Worm (Caenorhabditis elegans): Measurements from ENCODE around the gene clh-2.
A peak's percentile ranks its signal among the peaks of the same experiment; 100 is the strongest.

clh-2 gene

DNA sequence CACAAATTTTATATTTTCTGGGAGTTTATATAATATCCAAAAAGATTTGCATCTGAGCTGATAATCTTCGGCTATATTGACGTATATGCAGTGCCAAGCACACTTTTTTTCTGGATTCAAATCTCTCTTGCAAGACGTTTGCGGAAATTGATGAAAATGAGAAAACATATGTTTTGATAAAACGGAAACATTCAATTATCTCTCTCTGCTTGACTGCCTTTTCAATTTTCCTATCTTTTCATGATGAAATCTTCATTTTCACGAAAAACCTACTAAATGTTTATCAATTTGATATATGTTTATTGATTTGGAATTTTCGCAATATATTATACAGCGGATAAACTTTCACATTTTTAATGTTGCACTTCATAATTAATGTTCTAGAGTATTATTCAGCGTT is 43.7 kb upstream of the clh-2 start:
- TF ChIP-seq nhr-25 (tag; optimal IDR thresholded peaks at IDR 0.05), result no peak
- TF ChIP-seq mab-5 (tag; optimal IDR thresholded peaks at IDR 0.05), result no peak
- TF ChIP-seq mdl-1 (tag; optimal IDR thresholded peaks at IDR 0.05), result no peak
- peak; percentile 10 for TF ChIP-seq blmp-1 (tag; optimal IDR thresholded peaks at IDR 0.05; ENCODE audit: insufficient read depth)
- TF ChIP-seq ztf-11 (tag; optimal IDR thresholded peaks at IDR 0.05), result no peak
- TF ChIP-seq ztf-4 (tag; optimal IDR thresholded peaks at IDR 0.05), result no peak
- TF ChIP-seq lsy-2 (tag; optimal IDR thresholded peaks at IDR 0.05), result peak in 1 of 2 experiments; percentile 5
- TF ChIP-seq nhr-129 (tag; optimal IDR thresholded peaks at IDR 0.05), result peak; percentile 15
- TF ChIP-seq ama-1 (optimal IDR thresholded peaks at IDR 0.05), result no peak
- no peak for TF ChIP-seq crh-2 (tag; optimal IDR thresholded peaks at IDR 0.05)
- TF ChIP-seq Y55F3AM.14 (GFP tag; optimal IDR thresholded peaks at IDR 0.05), result no peak
- TF ChIP-seq lin-11 (tag; optimal IDR thresholded peaks at IDR 0.05), result no peak
- TF ChIP-seq F13H6.1 (tag; optimal IDR thresholded peaks at IDR 0.05), result no peak
- TF ChIP-seq nhr-23 (tag; optimal IDR thresholded peaks at IDR 0.05), result no peak

DNA sequence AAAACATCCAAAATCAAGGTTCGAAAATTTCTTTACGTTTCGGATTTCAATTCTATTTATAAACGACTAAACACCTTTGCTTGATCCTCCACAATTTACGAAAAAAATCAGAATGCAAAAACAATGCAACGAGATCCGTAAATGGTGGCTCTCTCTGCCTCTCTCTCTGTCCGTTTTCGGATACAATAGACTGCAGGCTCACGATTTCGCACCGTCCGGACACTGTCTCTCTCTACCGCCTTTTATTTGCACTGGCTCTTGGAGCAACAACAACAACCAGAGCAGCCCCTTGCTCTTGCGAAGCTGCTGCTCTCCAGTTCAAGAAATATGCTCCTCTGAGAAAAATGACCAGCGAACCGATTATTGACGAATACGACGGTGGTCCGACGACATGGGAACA is 39.5 kb upstream of the clh-2 start, which contains the start of gene T24F1.7:
Gene T24F1.7 (plus strand): TSS at position 301 of the 400 bp plus-strand sequence.
- TF ChIP-seq crh-2 (tag; optimal IDR thresholded peaks at IDR 0.05) (no peak), sma-3 (GFP tag; optimal IDR thresholded peaks at IDR 0.05) (no peak), sma-9 (GFP tag; optimal IDR thresholded peaks at IDR 0.05) (no peak), sma-9 (tag; optimal IDR thresholded peaks at IDR 0.05) (no peak), gmeb-1 (tag; optimal IDR thresholded peaks at IDR 0.05) (no peak), blmp-1 (tag; optimal IDR thresholded peaks at IDR 0.05; ENCODE audit: insufficient read depth) (no peak), aly-2 (tag; optimal IDR thresholded peaks at IDR 0.05) (no peak), egl-27 (tag; optimal IDR thresholded peaks at IDR 0.05) (no peak), Y55F3AM.14 (GFP tag; optimal IDR thresholded peaks at IDR 0.05) (no peak), ama-1 (optimal IDR thresholded peaks at IDR 0.05) (no peak)

DNA sequence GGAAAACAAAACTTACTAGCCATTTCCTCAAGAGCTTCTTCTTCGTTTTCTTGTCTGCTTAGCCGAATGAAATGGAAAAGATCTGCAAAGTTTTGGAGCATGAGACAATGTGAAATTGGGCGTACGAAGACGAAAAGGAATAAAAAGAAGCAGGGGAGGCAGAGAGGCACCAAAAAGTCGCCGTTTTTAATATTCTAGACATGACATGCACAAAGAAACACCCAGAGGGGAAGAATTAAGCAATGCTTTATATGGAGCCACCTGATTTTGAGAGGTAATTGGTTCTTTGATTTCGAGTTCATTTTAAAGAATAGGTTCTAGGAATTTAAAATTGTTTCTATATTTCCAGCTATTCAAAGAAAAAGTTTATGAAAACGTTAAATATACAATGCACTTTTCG is 37.5 kb upstream of the clh-2 start, which contains the start of gene T24F1.4:
Gene T24F1.4 (minus strand): TSS at position 101 of the 400 bp plus-strand sequence.
- TF ChIP-seq C34F6.9 (tag; optimal IDR thresholded peaks at IDR 0.05) (no peak), nhr-237 (tag; optimal IDR thresholded peaks at IDR 0.05) (no peak), ztf-1 (GFP tag; conservative IDR thresholded peaks at IDR 0.05) (no peak), lsy-2 (tag; optimal IDR thresholded peaks at IDR 0.05) (no peak), nhr-77 (tag; optimal IDR thresholded peaks at IDR 0.05) (no peak), sma-9 (GFP tag; optimal IDR thresholded peaks at IDR 0.05) (no peak), sma-9 (tag; optimal IDR thresholded peaks at IDR 0.05) (no peak), mdl-1 (tag; optimal IDR thresholded peaks at IDR 0.05) (no peak), alr-1 (tag; optimal IDR thresholded peaks at IDR 0.05) (no peak)

DNA sequence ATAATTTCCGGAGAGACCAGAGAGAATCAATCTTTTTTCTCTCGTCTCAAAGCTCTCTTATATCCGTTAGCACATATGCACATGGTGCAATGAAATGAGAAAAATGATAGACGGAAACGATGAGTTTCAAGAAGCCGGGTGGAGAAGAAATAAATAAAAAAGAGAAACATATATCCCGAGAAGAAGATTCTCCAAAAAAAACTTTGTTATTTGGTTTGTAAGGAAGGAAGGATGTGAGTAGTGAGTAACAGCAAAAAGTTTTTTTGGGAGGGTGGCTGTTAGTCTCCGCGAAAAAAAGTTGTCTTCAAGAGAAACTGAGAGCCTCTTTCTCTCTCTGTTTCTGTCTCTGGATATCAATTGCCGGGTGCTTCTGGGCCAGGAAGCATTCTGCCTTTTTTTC is 35.0 kb upstream of the clh-2 start:
- no peak for TF ChIP-seq skn-1 (tag; optimal IDR thresholded peaks at IDR 0.05)
- TF ChIP-seq lin-11 (tag; optimal IDR thresholded peaks at IDR 0.05), result no peak
- TF ChIP-seq nhr-129 (tag; optimal IDR thresholded peaks at IDR 0.05), result peak; percentile 12
- no peak for TF ChIP-seq ztf-1 (GFP tag; conservative IDR thresholded peaks at IDR 0.05)
- TF ChIP-seq ceh-16 (tag; optimal IDR thresholded peaks at IDR 0.05), result no peak
- TF ChIP-seq ceh-82 (tag; optimal IDR thresholded peaks at IDR 0.05), result no peak
- peak; percentile 28 for TF ChIP-seq unc-55 (GFP tag; optimal IDR thresholded peaks at IDR 0.05)
- peak; percentile 27 for TF ChIP-seq C34F6.9 (tag; optimal IDR thresholded peaks at IDR 0.05)
- peak in 1 of 2 experiments; percentile 28 for TF ChIP-seq mdl-1 (tag; optimal IDR thresholded peaks at IDR 0.05)
- no peak for TF ChIP-seq sem-4 (tag; optimal IDR thresholded peaks at IDR 0.05)

DNA sequence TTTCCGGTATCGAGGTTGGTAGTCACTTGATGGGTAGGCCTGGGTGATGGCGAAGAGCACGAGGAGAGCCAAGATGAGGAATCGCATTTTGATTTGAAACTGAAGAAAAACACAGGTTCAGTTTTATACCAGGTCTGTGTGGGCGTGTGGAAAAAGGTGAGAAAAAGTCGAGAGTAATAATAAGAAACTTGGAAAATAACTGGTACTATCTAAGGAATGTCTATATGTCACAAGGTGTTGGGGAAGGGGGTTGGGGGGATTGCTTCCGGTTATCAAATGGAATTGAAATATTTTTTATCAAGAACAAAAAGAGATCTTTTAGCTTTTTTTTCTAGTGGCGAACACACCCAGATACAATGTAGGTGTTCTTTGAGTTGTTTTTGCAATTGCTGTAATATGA is 32.1 kb upstream of the clh-2 start, which contains the start of gene nlp-51:
Gene nlp-51 (minus strand): TSS at position 101 of the 400 bp plus-strand sequence.
- no peak for TF ChIP-seq ceh-16 (tag; optimal IDR thresholded peaks at IDR 0.05)
- TF ChIP-seq sma-3 (GFP tag; optimal IDR thresholded peaks at IDR 0.05), result no peak
- no peak for TF ChIP-seq mbf-1 (tag; optimal IDR thresholded peaks at IDR 0.05)
- no peak for TF ChIP-seq dmd-4 (tag; optimal IDR thresholded peaks at IDR 0.05)
- TF ChIP-seq lin-39 (tag; optimal IDR thresholded peaks at IDR 0.05), result no peak
- no peak for TF ChIP-seq unc-39 (tag; optimal IDR thresholded peaks at IDR 0.05)
- TF ChIP-seq nhr-23 (tag; optimal IDR thresholded peaks at IDR 0.05), result no peak
- no peak for TF ChIP-seq egl-27 (tag; optimal IDR thresholded peaks at IDR 0.05)
- TF ChIP-seq snpc-4 (tag; optimal IDR thresholded peaks at IDR 0.05), result no peak
- TF ChIP-seq crh-2 (tag; optimal IDR thresholded peaks at IDR 0.05), result no peak
- TF ChIP-seq unc-55 (GFP tag; optimal IDR thresholded peaks at IDR 0.05), result no peak
- TF ChIP-seq nhr-25 (tag; optimal IDR thresholded peaks at IDR 0.05), result no peak
- no peak for TF ChIP-seq skn-1 (tag; optimal IDR thresholded peaks at IDR 0.05)
- no peak for TF ChIP-seq nhr-21 (tag; optimal IDR thresholded peaks at IDR 0.05)
- no peak for TF ChIP-seq ztf-1 (GFP tag; conservative IDR thresholded peaks at IDR 0.05)
- no peak for TF ChIP-seq ztf-4 (tag; optimal IDR thresholded peaks at IDR 0.05)
- no peak for TF ChIP-seq sma-9 (GFP tag; optimal IDR thresholded peaks at IDR 0.05)
- TF ChIP-seq sma-9 (tag; optimal IDR thresholded peaks at IDR 0.05), result no peak
- no peak for TF ChIP-seq lin-13 (GFP tag; optimal IDR thresholded peaks at IDR 0.05)
